Worm (Caenorhabditis elegans): ENCODE results near the gene C10C5.3.

The C10C5.3 gene

DNA sequence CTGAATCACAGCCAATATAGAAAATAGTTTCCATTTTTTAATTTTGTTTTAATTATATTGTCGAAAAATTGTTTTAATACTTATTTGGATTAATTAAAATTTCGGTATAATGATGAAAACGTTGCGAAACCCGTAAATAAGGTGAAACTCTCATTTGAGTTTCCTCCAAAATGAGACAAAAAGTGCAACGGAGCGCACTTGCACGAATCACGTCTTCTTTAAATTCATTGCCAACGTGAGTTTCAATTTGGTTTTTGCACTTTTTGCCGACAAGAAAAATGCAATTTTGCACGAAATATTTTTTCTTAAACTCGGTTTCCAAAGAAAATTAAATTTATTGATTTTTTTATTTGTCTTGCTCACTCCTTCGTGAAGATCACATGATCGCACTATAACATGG lies 11.4 kb downstream of the C10C5.3 start, which contains the start of gene daf-15 (continued):
- TF ChIP-seq C04F5.9 (tag; optimal IDR thresholded peaks at IDR 0.05) (no peak), nhr-12 (tag; optimal IDR thresholded peaks at IDR 0.05) (no peak), vab-15 (tag; optimal IDR thresholded peaks at IDR 0.05) (no peak), elt-3 (tag; optimal IDR thresholded peaks at IDR 0.05) (peak in 2 of 6 experiments; percentile 9 to 30), blmp-1 (tag; optimal IDR thresholded peaks at IDR 0.05) (peak; percentile 42), irx-1 (tag; optimal IDR thresholded peaks at IDR 0.05) (no peak), tlp-1 (tag; optimal IDR thresholded peaks at IDR 0.05) (no peak), nhr-20 (tag; optimal IDR thresholded peaks at IDR 0.05) (peak; percentile 48), fos-1 (tag; optimal IDR thresholded peaks at IDR 0.05) (no peak), mdl-1 (tag; optimal IDR thresholded peaks at IDR 0.05) (peak in 1 of 2 experiments; percentile 50), nhr-84 (tag; optimal IDR thresholded peaks at IDR 0.05) (no peak), unc-130 (tag; optimal IDR thresholded peaks at IDR 0.05) (peak; percentile 64), ztf-11 (tag; optimal IDR thresholded peaks at IDR 0.05) (no peak), zip-4 (GFP tag; optimal IDR thresholded peaks at IDR 0.05) (no peak), nhr-90 (tag; optimal IDR thresholded peaks at IDR 0.05; ENCODE audit: poor library complexity) (peak; percentile 28), lin-13 (GFP tag; optimal IDR thresholded peaks at IDR 0.05) (peak; percentile 40), nhr-28 (tag; optimal IDR thresholded peaks at IDR 0.05) (no peak), zag-1 (tag; optimal IDR thresholded peaks at IDR 0.05) (no peak), nhr-71 (tag; optimal IDR thresholded peaks at IDR 0.05) (peak; percentile 72), ztf-4 (tag; optimal IDR thresholded peaks at IDR 0.05) (no peak), snu-23 (GFP tag; optimal IDR thresholded peaks at IDR 0.05) (peak; percentile 69), nhr-237 (tag; optimal IDR thresholded peaks at IDR 0.05) (no peak), elt-2 (tag; optimal IDR thresholded peaks at IDR 0.05) (no peak), ceh-63 (GFP tag; optimal IDR thresholded peaks at IDR 0.05) (no peak), efl-3 (GFP tag; optimal IDR thresholded peaks at IDR 0.05) (no peak), ama-1 (optimal IDR thresholded peaks at IDR 0.05) (no peak), xbp-1 (tag; optimal IDR thresholded peaks at IDR 0.05) (peak; percentile 68), nhr-47 (tag; optimal IDR thresholded peaks at IDR 0.05) (peak; percentile 67), ceh-82 (tag; optimal IDR thresholded peaks at IDR 0.05) (peak in 2 of 3 experiments; percentile 20 to 78), ceh-88 (GFP tag; IDR thresholded peaks at IDR 0.05) (no peak), unc-62 (GFP tag; optimal IDR thresholded peaks at IDR 0.05) (no peak), ceh-90 (tag; optimal IDR thresholded peaks at IDR 0.05) (no peak), aha-1 (tag; optimal IDR thresholded peaks at IDR 0.05) (no peak), mab-9 (GFP tag; IDR thresholded peaks at IDR 0.05) (no peak), tbx-2 (tag; optimal IDR thresholded peaks at IDR 0.05) (peak; percentile 59), swsn-7 (tag; optimal IDR thresholded peaks at IDR 0.05) (peak; percentile 45), C16A3.4 (tag; optimal IDR thresholded peaks at IDR 0.05) (peak; percentile 68)

DNA sequence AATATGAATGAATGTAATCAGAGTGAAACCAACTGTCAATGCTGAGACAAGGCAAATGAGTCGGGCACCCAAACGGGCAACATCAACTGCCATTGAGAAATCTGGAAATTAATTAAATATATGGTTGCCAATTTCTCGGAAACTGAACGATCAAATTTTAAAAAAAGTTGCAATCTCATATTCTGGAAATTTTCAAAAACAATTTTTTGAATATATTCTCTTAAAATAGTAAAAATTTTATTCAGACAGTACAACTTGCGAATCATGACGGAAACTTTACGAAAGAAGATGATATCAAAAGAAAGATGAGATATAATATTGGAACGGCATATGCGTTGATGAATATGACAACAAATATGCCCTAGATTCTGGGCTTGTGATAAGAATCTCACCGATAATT lies 21.5 kb downstream of the C10C5.3 start, which contains the start of gene col-121:
col-121 (minus strand) TSS at position 101 of the 400 bp plus-strand sequence.
- no peak for TF ChIP-seq nhr-19 (GFP tag; conservative IDR thresholded peaks at IDR 0.05)
- no peak for TF ChIP-seq nhr-77 (tag; optimal IDR thresholded peaks at IDR 0.05)
- TF ChIP-seq ceh-63 (GFP tag; optimal IDR thresholded peaks at IDR 0.05), result no peak
- no peak for TF ChIP-seq unc-98 (GFP tag; IDR thresholded peaks at IDR 0.05)
- TF ChIP-seq nhr-47 (tag; optimal IDR thresholded peaks at IDR 0.05), result no peak
- TF ChIP-seq skn-1 (tag; optimal IDR thresholded peaks at IDR 0.05), result no peak
- no peak for TF ChIP-seq ztf-11 (tag; optimal IDR thresholded peaks at IDR 0.05)
- TF ChIP-seq snpc-4 (tag; optimal IDR thresholded peaks at IDR 0.05), result no peak
- no peak for TF ChIP-seq ztf-4 (tag; optimal IDR thresholded peaks at IDR 0.05)
- TF ChIP-seq tbx-2 (tag; optimal IDR thresholded peaks at IDR 0.05), result no peak
- TF ChIP-seq irx-1 (tag; optimal IDR thresholded peaks at IDR 0.05), result no peak
- no peak for TF ChIP-seq lir-3 (tag; optimal IDR thresholded peaks at IDR 0.05; ENCODE audit: poor library complexity)
- no peak for TF ChIP-seq ama-1 (optimal IDR thresholded peaks at IDR 0.05)
- TF ChIP-seq ceh-88 (GFP tag; IDR thresholded peaks at IDR 0.05), result no peak
- TF ChIP-seq xbp-1 (tag; optimal IDR thresholded peaks at IDR 0.05), result no peak
- TF ChIP-seq aha-1 (tag; optimal IDR thresholded peaks at IDR 0.05), result no peak

All from whole organism, L1 larva.